Fruit fly (Drosophila melanogaster) whole organism, embryonic: ENCODE data around the gene CG14731.

Source experiments
- Ada2b ChIP-seq: fragments of 200-800 bp; sonication (Bioruptor generic); IDR thresholded peaks from 2 replicates; pipeline ENCODE4 v1.3.6; 2022; ENCODE audit warnings: missing biosample characterization, missing genetic modification characterization
- CG1024 ChIP-seq: fragments of 200-800 bp; sonication (Bioruptor generic); IDR thresholded peaks from 2 replicates; pipeline ENCODE4 v1.3.6; 2022; ENCODE audit warnings: missing biosample characterization, missing genetic modification characterization
- CG10366 ChIP-seq: fragments of 200-800 bp; sonication (Bioruptor generic); IDR thresholded peaks from 2 replicates; pipeline ENCODE4 v1.3.6; 2022; ENCODE audit warnings: missing biosample characterization, missing genetic modification characterization
- CG10959 ChIP-seq: fragments of 200-800 bp; sonication (Bioruptor generic); IDR thresholded peaks from 2 replicates; pipeline ENCODE4 v1.3.6; 2022; ENCODE audit warnings: missing biosample characterization, missing genetic modification characterization
- CG11696 ChIP-seq: fragments of 200-800 bp; sonication (Bioruptor generic); IDR thresholded peaks from 2 replicates; pipeline ENCODE4 v1.3.6; 2022; ENCODE audit warnings: missing biosample characterization, missing genetic modification characterization
- CG12769 ChIP-seq: fragments of 200-800 bp; sonication (Bioruptor generic); optimal IDR thresholded peaks from 2 replicates; lab custom pipeline; 2019; ENCODE audit warnings: missing biosample characterization, mild to moderate bottlenecking, missing genetic modification characterization, moderate library complexity
- CG14050 ChIP-seq: fragments of 200-800 bp; sonication (Bioruptor generic); IDR thresholded peaks from 3 replicates; pipeline ENCODE4 v1.3.6; 2022; ENCODE audit warnings: missing biosample characterization, missing genetic modification characterization
- CG14965 ChIP-seq: fragments of 200-800 bp; sonication (Bioruptor generic); optimal IDR thresholded peaks from 2 replicates; lab custom pipeline; 2016; ENCODE audit warnings: missing biosample characterization, missing genetic modification characterization, borderline replicate concordance
- CG15011 ChIP-seq: fragments of 200-800 bp; sonication (Bioruptor generic); optimal IDR thresholded peaks from 3 replicates; lab custom pipeline; 2018; ENCODE audit warnings: missing biosample characterization, mild to moderate bottlenecking, missing genetic modification characterization
- CG1603 ChIP-seq: fragments of 200-800 bp; sonication (Bioruptor generic); optimal IDR thresholded peaks from 2 replicates; lab custom pipeline; 2019; ENCODE audit warnings: missing biosample characterization, mild to moderate bottlenecking, missing genetic modification characterization, moderate library complexity
- CG17385 ChIP-seq: fragments of 200-800 bp; sonication (Bioruptor generic); optimal IDR thresholded peaks from 3 replicates; lab custom pipeline; 2018; ENCODE audit warnings: missing biosample characterization, mild to moderate bottlenecking, missing genetic modification characterization
- CG30403 ChIP-seq: fragments of 200-800 bp; sonication (Bioruptor generic); optimal IDR thresholded peaks from 3 replicates; lab custom pipeline; 2016; ENCODE audit warnings: missing biosample characterization, missing genetic modification characterization
- CG32767 ChIP-seq: fragments of 200-800 bp; sonication (Bioruptor generic); IDR thresholded peaks from 2 replicates; pipeline ENCODE4 v1.3.6; 2022; ENCODE audit warnings: missing biosample characterization, missing genetic modification characterization
- CG4360 ChIP-seq: fragments of 200-800 bp; sonication (Bioruptor generic); IDR thresholded peaks from 2 replicates; pipeline ENCODE4 v1.3.6; 2022; ENCODE audit warnings: missing biosample characterization, missing genetic modification characterization
- CG7963 ChIP-seq: fragments of 200-800 bp; sonication (Bioruptor generic); IDR thresholded peaks from 3 replicates; pipeline ENCODE4 v1.3.6; 2022; ENCODE audit warnings: missing biosample characterization, missing genetic modification characterization; ENCODE audit not compliant: partially characterized antibody
- CG9609 ChIP-seq: fragments of 200-800 bp; sonication (Bioruptor generic); optimal IDR thresholded peaks from 3 replicates; lab custom pipeline; 2016; ENCODE audit warnings: missing biosample characterization, missing genetic modification characterization
- Dfd ChIP-seq, 2 experiments: fragments of >200 bp; optimal IDR thresholded peaks; 2 replicates each; lab custom pipeline; 2017; ENCODE audit warnings: missing biosample characterization in 2 of 2, missing genetic modification characterization in 2 of 2
- Doc2 ChIP-seq: fragments of 200-800 bp; sonication (Bioruptor generic); IDR thresholded peaks from 2 replicates; pipeline ENCODE4 v1.3.6; 2022; ENCODE audit warnings: missing biosample characterization, missing genetic modification characterization
- E2f1 ChIP-seq: fragments of 200-800 bp; sonication (Bioruptor generic); IDR thresholded peaks from 2 replicates; pipeline ENCODE4 v1.3.6; 2022; ENCODE audit warnings: missing biosample characterization, missing genetic modification characterization
- E2f2 ChIP-seq: fragments of 200-800 bp; sonication (Bioruptor generic); IDR thresholded peaks from 2 replicates; pipeline ENCODE4 v1.3.6; 2022; ENCODE audit warnings: missing biosample characterization, missing genetic modification characterization
- Hand ChIP-seq: fragments of 200-800 bp; sonication (Bioruptor generic); optimal IDR thresholded peaks from 2 replicates; lab custom pipeline; 2017; ENCODE audit warnings: mild to moderate bottlenecking, missing biosample characterization, missing genetic modification reagents, missing genetic modification characterization
- Hmr ChIP-seq: fragments of 200-800 bp; sonication (Bioruptor generic); optimal IDR thresholded peaks from 3 replicates; lab custom pipeline; 2017; ENCODE audit warnings: mild to moderate bottlenecking, missing biosample characterization, missing genetic modification reagents, missing genetic modification characterization
- Hr51 ChIP-seq, 2 experiments: fragments of 200-800 bp; sonication (Bioruptor generic); optimal IDR thresholded peaks; 2 replicates in 1 of 2; 3 replicates in 1 of 2; lab custom pipeline; 2016 to 2018; ENCODE audit warnings: missing biosample characterization in 2 of 2, missing genetic modification characterization in 2 of 2, mild to moderate bottlenecking in 1 of 2, moderate library complexity in 1 of 2
- Lim3 ChIP-seq: fragments of 200-800 bp; sonication (Bioruptor generic); IDR thresholded peaks from 2 replicates; pipeline ENCODE4 v1.3.6; 2022; ENCODE audit warnings: missing biosample characterization, missing genetic modification characterization
- NC2β ChIP-seq: fragments of 200-800 bp; sonication (Bioruptor generic); optimal IDR thresholded peaks from 2 replicates; lab custom pipeline; 2016; ENCODE audit warnings: missing biosample characterization, missing genetic modification characterization
- Oli ChIP-seq: fragments of 200-800 bp; sonication (Bioruptor generic); optimal IDR thresholded peaks from 2 replicates; lab custom pipeline; 2018; ENCODE audit warnings: missing biosample characterization, mild to moderate bottlenecking, missing genetic modification characterization, moderate library complexity
- Xbp1 ChIP-seq: fragments of 200-800 bp; sonication (Bioruptor generic); optimal IDR thresholded peaks from 3 replicates; lab custom pipeline; 2016; ENCODE audit warnings: missing biosample characterization, mild to moderate bottlenecking, missing genetic modification characterization
- al ChIP-seq: fragments of 200-800 bp; sonication (Bioruptor generic); IDR thresholded peaks from 2 replicates; pipeline ENCODE4 v1.3.6; 2022; ENCODE audit warnings: missing biosample characterization, missing genetic modification characterization
- chm ChIP-seq: fragments of 200-800 bp; sonication (Bioruptor generic); IDR thresholded peaks from 2 replicates; pipeline ENCODE4 v1.3.6; 2022; ENCODE audit warnings: missing biosample characterization, missing genetic modification characterization
- dmrt99B ChIP-seq: fragments of 200-800 bp; sonication (Bioruptor generic); optimal IDR thresholded peaks from 2 replicates; lab custom pipeline; 2018; ENCODE audit warnings: missing biosample characterization, mild to moderate bottlenecking, missing genetic modification characterization, moderate library complexity
- esg ChIP-seq: fragments of 200-800 bp; sonication (Bioruptor generic); conservative IDR thresholded peaks from 2 replicates; pipeline ENCODE4 v1.3.6; 2022; ENCODE audit warnings: missing biosample characterization, missing genetic modification characterization
- fd102C ChIP-seq: fragments of 200-800 bp; sonication (Bioruptor generic); optimal IDR thresholded peaks from 2 replicates; lab custom pipeline; 2018; ENCODE audit warnings: missing biosample characterization, mild to moderate bottlenecking, missing genetic modification characterization, moderate library complexity
- fru ChIP-seq: fragments of >200 bp; optimal IDR thresholded peaks from 2 replicates; lab custom pipeline; 2017
- gcm ChIP-seq: fragments of 200-800 bp; sonication (Bioruptor generic); optimal IDR thresholded peaks from 2 replicates; lab custom pipeline; 2019; ENCODE audit warnings: missing biosample characterization, mild to moderate bottlenecking, missing genetic modification characterization, moderate library complexity
- gem ChIP-seq: fragments of 200-800 bp; sonication (Bioruptor generic); optimal IDR thresholded peaks from 2 replicates; lab custom pipeline; 2019; ENCODE audit warnings: missing biosample characterization, mild to moderate bottlenecking, missing genetic modification characterization, moderate library complexity
- ken ChIP-seq: fragments of 200-800 bp; sonication (Bioruptor generic); IDR thresholded peaks from 3 replicates; pipeline ENCODE4 v1.3.6; 2022; ENCODE audit warnings: missing biosample characterization, missing genetic modification characterization
- lilli ChIP-seq: fragments of 200-800 bp; sonication (Bioruptor generic); optimal IDR thresholded peaks from 3 replicates; lab custom pipeline; 2016; ENCODE audit warnings: missing biosample characterization, missing genetic modification characterization
- luna ChIP-seq: fragments of 200-800 bp; sonication (Bioruptor generic); optimal IDR thresholded peaks from 2 replicates; lab custom pipeline; 2016; ENCODE audit warnings: missing biosample characterization, missing genetic modification characterization
- nom ChIP-seq: fragments of 200-800 bp; sonication (Bioruptor generic); optimal IDR thresholded peaks from 2 replicates; lab custom pipeline; 2017; ENCODE audit warnings: missing biosample characterization, missing genetic modification characterization, mild to moderate bottlenecking, moderate library complexity, missing genetic modification reagents
- peb ChIP-seq: fragments of 200-800 bp; sonication (Bioruptor generic); IDR thresholded peaks from 2 replicates; pipeline ENCODE4 v1.3.6; 2022; ENCODE audit warnings: missing biosample characterization, missing genetic modification characterization
- pho ChIP-seq: fragments of 200-800 bp; sonication (Bioruptor generic); optimal IDR thresholded peaks from 2 replicates; lab custom pipeline; 2016; ENCODE audit warnings: missing biosample characterization, missing genetic modification characterization
- phol ChIP-seq: fragments of 200-800 bp; sonication (Bioruptor generic); optimal IDR thresholded peaks from 3 replicates; lab custom pipeline; 2018; ENCODE audit warnings: missing biosample characterization, mild to moderate bottlenecking, missing genetic modification characterization, moderate library complexity
- pita ChIP-seq: fragments of 200-800 bp; sonication (Bioruptor generic); optimal IDR thresholded peaks from 2 replicates; lab custom pipeline; 2017; ENCODE audit warnings: missing biosample characterization, mild to moderate bottlenecking, missing genetic modification characterization
- pnt ChIP-seq: fragments of 200-800 bp; sonication (Bioruptor generic); optimal IDR thresholded peaks from 3 replicates; lab custom pipeline; 2016; ENCODE audit warnings: missing biosample characterization, missing genetic modification characterization
- schlank ChIP-seq: fragments of 200-800 bp; sonication (Bioruptor generic); optimal IDR thresholded peaks from 2 replicates; lab custom pipeline; 2018; ENCODE audit warnings: missing biosample characterization, mild to moderate bottlenecking, missing genetic modification characterization
- sens ChIP-seq: fragments of 200-800 bp; sonication (Bioruptor generic); peaks from one replicate; lab custom pipeline; 2016; ENCODE audit warnings: missing biosample characterization, missing genetic modification characterization
- sisA ChIP-seq: fragments of 200-800 bp; sonication (Bioruptor generic); IDR thresholded peaks from 2 replicates; pipeline ENCODE4 v1.3.6; 2022; ENCODE audit warnings: missing biosample characterization, missing genetic modification characterization
- stc ChIP-seq: fragments of 200-800 bp; sonication (Bioruptor generic); IDR thresholded peaks from 2 replicates; pipeline ENCODE4 v1.3.6; 2022; ENCODE audit warnings: missing biosample characterization, missing genetic modification characterization
- tgo ChIP-seq: fragments of 200-800 bp; sonication (Bioruptor generic); IDR thresholded peaks from 3 replicates; pipeline ENCODE4 v1.3.6; 2022; ENCODE audit warnings: missing biosample characterization, missing genetic modification characterization
- vvl ChIP-seq: fragments of 200-800 bp; sonication (Bioruptor generic); IDR thresholded peaks from 2 replicates; pipeline ENCODE4 v1.3.6; 2022; ENCODE audit warnings: missing biosample characterization, missing genetic modification characterization

The CG14731 gene

DNA sequence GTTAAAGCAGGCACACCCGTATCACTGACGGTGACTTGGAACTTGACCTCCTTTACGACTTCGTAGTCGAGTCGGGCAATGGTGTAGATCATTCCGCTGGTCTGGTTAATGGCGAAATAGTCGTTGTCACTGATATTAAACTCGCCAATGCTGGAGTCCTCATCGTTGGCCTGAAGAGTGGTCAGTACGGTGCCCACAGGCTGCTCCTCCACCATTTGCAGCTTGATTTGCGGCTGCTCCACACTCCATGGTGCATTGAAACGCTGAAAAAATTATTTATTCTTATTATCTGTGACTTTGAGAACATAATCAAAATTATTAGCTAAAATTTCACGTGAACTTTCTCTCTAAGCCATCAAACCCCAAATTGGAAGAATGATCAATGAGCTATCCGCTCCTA lies 33.8 kb upstream of the CG14731 start, which contains the start of gene CG34307:
Gene CG34307, plus strand, starts transcription at position 301 of the 400 bp plus-strand sequence.
- no peak for TF ChIP-seq Doc2
- no peak for TF ChIP-seq gcm (GFP tag; lab: Kevin White, UChicago)
- no peak for TF ChIP-seq CG32767 (GFP tag; lab: Robert Waterston, UW)
- no peak for TF ChIP-seq CG4360 (GFP tag; lab: Robert Waterston, UW)
- no peak for TF ChIP-seq tgo
- no peak for TF ChIP-seq CG14965 (GFP tag; lab: Kevin White, UChicago)
- no peak for TF ChIP-seq CG14050 (GFP tag; lab: Robert Waterston, UW)
- TF ChIP-seq gem (tag; lab: Kevin White, UChicago), result no peak
- no peak for TF ChIP-seq pita (GFP tag; lab: Kevin White, UChicago)
- TF ChIP-seq NC2β (GFP tag; lab: Kevin White, UChicago), result no peak
- no peak for TF ChIP-seq schlank (tag; lab: Kevin White, UChicago)
- TF ChIP-seq CG7963 (GFP tag; lab: Robert Waterston, UW), result no peak
- no peak for TF ChIP-seq CG1603 (tag; lab: Kevin White, UChicago)

DNA sequence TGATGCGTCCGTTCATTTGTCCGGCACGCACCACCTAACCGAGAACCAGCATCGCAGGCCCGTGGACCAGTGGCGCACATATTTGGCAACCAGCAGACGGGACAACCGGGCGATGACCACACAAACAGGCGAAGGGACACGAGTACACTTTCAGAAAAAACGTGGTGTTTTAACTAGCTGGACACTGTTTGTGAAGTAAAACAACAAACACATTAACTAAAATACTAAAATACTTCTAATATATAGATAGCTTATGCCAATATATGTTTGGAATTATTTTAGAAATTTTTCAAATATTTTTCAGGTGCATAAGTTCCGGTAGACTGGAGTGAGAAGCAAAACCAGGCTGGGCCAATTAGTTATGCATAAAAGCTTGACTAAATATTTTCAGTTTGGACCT lies 28.2 kb upstream of the CG14731 start:
- no peak for TF ChIP-seq CG1024 (GFP tag; lab: Robert Waterston, UW)
- no peak for TF ChIP-seq Lim3 (GFP tag; lab: Robert Waterston, UW)
- TF ChIP-seq al (GFP tag; lab: Robert Waterston, UW), result no peak
- TF ChIP-seq CG15011 (GFP tag; lab: Kevin White, UChicago), result no peak
- no peak for TF ChIP-seq stc (GFP tag; lab: Robert Waterston, UW)
- TF ChIP-seq CG10959 (GFP tag; lab: Robert Waterston, UW), result no peak
- no peak for TF ChIP-seq CG11696 (GFP tag; lab: Robert Waterston, UW)
- no peak for TF ChIP-seq fru
- no peak for TF ChIP-seq E2f2
- no peak for TF ChIP-seq fd102C (GFP tag; lab: Kevin White, UChicago)
- no peak for TF ChIP-seq Hand (GFP tag; lab: Kevin White, UChicago)
- no peak for TF ChIP-seq CG9609
- TF ChIP-seq Dfd (GFP tag; optimal IDR thresholded peaks at IDR 0.05; lab: Kevin White, UChicago), result no peak
- no peak for TF ChIP-seq luna (GFP tag; lab: Kevin White, UChicago)
- no peak for TF ChIP-seq CG30403

DNA sequence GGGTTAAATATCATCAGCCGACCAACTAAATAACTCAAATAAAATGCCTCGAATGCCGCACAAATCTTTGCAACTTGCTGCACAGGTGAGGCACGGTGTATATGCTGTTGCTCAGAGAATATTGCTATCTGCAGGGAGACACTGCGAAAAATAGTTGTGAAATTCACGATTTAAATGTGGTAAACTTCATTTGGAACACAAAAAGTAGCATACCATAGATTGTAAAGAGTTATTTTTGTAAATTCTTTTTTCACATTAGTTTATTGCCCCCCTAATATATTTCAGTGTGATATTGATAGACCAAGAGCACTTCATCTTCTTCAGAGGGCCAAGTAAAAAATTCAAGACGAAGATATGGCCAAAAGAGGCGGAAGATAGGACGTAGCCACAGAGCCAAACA lies 10.5 kb upstream of the CG14731 start:
- TF ChIP-seq Oli (tag; lab: Kevin White, UChicago) (peak; percentile 28), pho (GFP tag; lab: Kevin White, UChicago) (no peak), Hr51 (GFP tag; optimal IDR thresholded peaks at IDR 0.05; lab: Kevin White, UChicago) (peak in 1 of 2 experiments; percentile 30), peb (GFP tag; lab: Robert Waterston, UW) (0 out of 2 replicates have a peak, but pooled peaks have one; percentile 19), Ada2b (GFP tag; lab: Robert Waterston, UW) (peak; percentile 44; the same call in 1 of the 2 replicates), CG12769 (peak; percentile 20), CG17385 (GFP tag; lab: Kevin White, UChicago) (peak; percentile 24), dmrt99B (tag; lab: Kevin White, UChicago) (peak; percentile 57), sisA (GFP tag; lab: Robert Waterston, UW) (peak; percentile 43), CG1024 (GFP tag; lab: Robert Waterston, UW) (0 out of 2 replicates have a peak, but pooled peaks have one; percentile 3), phol (no peak), vvl (GFP tag; lab: Robert Waterston, UW) (peak; percentile 65; the same call in 1 of the 2 replicates), nom (GFP tag; lab: Kevin White, UChicago) (peak; percentile 40), ken (GFP tag; lab: Robert Waterston, UW) (0 out of 3 replicates have a peak, but pooled peaks have one; percentile 31), esg (0 out of 2 replicates have a peak, but pooled peaks have one; percentile 12), Xbp1 (peak; percentile 30), Hmr (GFP tag; lab: Kevin White, UChicago) (peak; percentile 31), CG11696 (GFP tag; lab: Robert Waterston, UW) (no peak), CG10366 (GFP tag; lab: Robert Waterston, UW) (peak; percentile 21; the same call in 1 of the 2 replicates), sens (peak; percentile 87), E2f1 (GFP tag; lab: Robert Waterston, UW) (0 out of 2 replicates have a peak, but pooled peaks have one; percentile 31), pnt (GFP tag; lab: Kevin White, UChicago) (peak; percentile 46), chm (GFP tag; lab: Robert Waterston, UW) (no peak), lilli (GFP tag; lab: Kevin White, UChicago) (peak; percentile 0)
